Worm (Caenorhabditis elegans) whole organism, young adult: ENCODE results near the gene Y76B12C.9.

Experiments used
- B0019.2 ChIP-seq: fragments of 200-800 bp; sonication (Bioruptor generic); conservative IDR thresholded peaks from 2 replicates; pipeline ENCODE4 v1.3.6; 2022; ENCODE audit warnings: missing genetic modification reagents, missing genetic modification characterization, missing compliant biosample characterization
- ama-1 ChIP-seq, 3 experiments: fragments of 150-350 bp in 1 of 3; sonication (generic microtip) in 2 of 3; optimal IDR thresholded peaks; 2 replicates each; lab custom pipeline; 2014 to 2018; ENCODE audit warnings: missing biosample characterization in 2 of 3, missing genetic modification characterization in 2 of 3, missing genetic modification reagents in 2 of 3
- aptf-3 ChIP-seq: fragments of 200-800 bp; sonication (Bioruptor generic); IDR thresholded peaks from 2 replicates; pipeline ENCODE4 v1.3.6; 2022; ENCODE audit warnings: missing genetic modification characterization, missing compliant biosample characterization
- ceh-100 ChIP-seq: fragments of 200-800 bp; sonication (Bioruptor generic); IDR thresholded peaks from 2 replicates; pipeline ENCODE4 v1.3.6; 2022; ENCODE audit warnings: missing genetic modification reagents, missing genetic modification characterization, missing compliant biosample characterization
- let-607 ChIP-seq, 2 experiments: fragments of 200-800 bp in 1 of 2; sonication (Bioruptor generic) in 1 of 2; sonication (generic microtip) in 1 of 2; optimal IDR thresholded peaks; 2 replicates each; lab custom pipeline; 2016 to 2018; ENCODE audit warnings: mild to moderate bottlenecking in 2 of 2, missing compliant biosample characterization in 2 of 2, missing genetic modification characterization in 2 of 2, moderate library complexity in 2 of 2, missing genotype in 1 of 2
- ztf-22 ChIP-seq: fragments of 200-800 bp; sonication (Bioruptor generic); optimal IDR thresholded peaks from 2 replicates; lab custom pipeline; 2018; ENCODE audit warnings: mild to moderate bottlenecking, missing genetic modification characterization, moderate library complexity, missing compliant biosample characterization

- TF ChIP-seq let-607 (tag; optimal IDR thresholded peaks at IDR 0.05; lab: Kevin White, UChicago) (no peak), B0019.2 (no peak), aptf-3 (GFP tag; lab: Robert Waterston, UW) (no peak), ama-1 (optimal IDR thresholded peaks at IDR 0.05; lab: Kevin White, UChicago) (no peak), ama-1 (GFP tag; optimal IDR thresholded peaks at IDR 0.05; lab: Kevin White, UChicago) (no peak), ceh-100 (GFP tag; lab: Robert Waterston, UW) (no peak), ztf-22 (GFP tag; lab: Kevin White, UChicago) (no peak)
These were observed 16.7 kb upstream of the Y76B12C.9 start for ce11 chrIV:2053591-2053990.
